Fruit fly (Drosophila melanogaster): ENCODE measurements around the gene CG3588.

CG3588 gene

DNA sequence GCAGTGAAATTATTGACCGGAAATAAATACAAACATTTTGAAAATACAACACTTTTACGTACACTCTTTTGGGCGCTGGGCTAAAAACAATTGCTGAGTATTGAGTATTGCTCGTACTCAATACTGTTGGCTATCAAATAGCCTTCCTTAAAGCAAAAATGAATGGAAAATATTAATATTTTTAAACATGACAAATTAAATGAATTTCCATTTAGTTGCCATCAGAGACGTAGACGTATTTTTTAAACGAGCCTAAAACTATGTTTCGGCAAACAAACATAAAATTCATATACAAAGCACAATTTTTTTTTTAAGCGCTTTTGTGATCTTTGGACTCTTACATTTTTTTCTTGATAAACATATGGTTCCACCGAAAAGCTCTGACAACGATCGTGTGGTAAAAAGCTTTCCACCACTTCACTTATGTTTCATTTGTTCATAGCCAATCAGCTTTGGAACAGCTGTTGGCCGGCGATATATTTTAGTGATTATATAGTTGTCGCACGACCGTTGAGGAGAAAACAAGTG lies 28.0 kb downstream of the CG3588 start, which contains the start of gene CG3603 (continued):
- TF ChIP-seq sna (GFP tag; IDR thresholded peaks at IDR 0.05; ENCODE audit: partially characterized antibody) (no peak), grau (tag; optimal IDR thresholded peaks at IDR 0.05) (peak; percentile 15), pzg (GFP tag; optimal IDR thresholded peaks at IDR 0.05) (peak; percentile 13), fu2 (GFP tag; optimal IDR thresholded peaks at IDR 0.05) (no peak), CG4360 (GFP tag; IDR thresholded peaks at IDR 0.05) (no peak), bbx (GFP tag; IDR thresholded peaks at IDR 0.05; ENCODE audit: partially characterized antibody) (peak; percentile 42; the same call in 1 of the 2 replicates), Sox100B (GFP tag; optimal IDR thresholded peaks at IDR 0.05) (peak; percentile 52), CG8765 (GFP tag; IDR thresholded peaks at IDR 0.05) (no peak), CG4617 (GFP tag; optimal IDR thresholded peaks at IDR 0.05; ENCODE audit: borderline replicate concordance) (no peak), bowl (GFP tag; IDR thresholded peaks at IDR 0.05) (no peak), CG34376 (GFP tag; optimal IDR thresholded peaks at IDR 0.05) (peak; percentile 73), Ets97D (GFP tag; optimal IDR thresholded peaks at IDR 0.05) (peak; percentile 58), CG8478 (optimal IDR thresholded peaks at IDR 0.05) (no peak), ssp (GFP tag; IDR thresholded peaks at IDR 0.05) (no peak), Myb (GFP tag; optimal IDR thresholded peaks at IDR 0.05) (no peak), HHEX (GFP tag; optimal IDR thresholded peaks at IDR 0.05) (peak; percentile 56), CG10274 (GFP tag; optimal IDR thresholded peaks at IDR 0.05) (peak; percentile 3), ara (GFP tag; IDR thresholded peaks at IDR 0.05) (no peak), inv (GFP tag; IDR thresholded peaks at IDR 0.05; ENCODE audit: partially characterized antibody) (no peak), bab2 (GFP tag; optimal IDR thresholded peaks at IDR 0.05) (no peak), CG12299 (tag; optimal IDR thresholded peaks at IDR 0.05) (peak; percentile 11), Kr (GFP tag; optimal IDR thresholded peaks at IDR 0.05) (no peak), BEAF-32 (GFP tag; optimal IDR thresholded peaks at IDR 0.05) (peak; percentile 37), exex (tag; optimal IDR thresholded peaks at IDR 0.05) (peak; percentile 9), dpn (GFP tag; optimal IDR thresholded peaks at IDR 0.05) (no peak), CG13287 (GFP tag; IDR thresholded peaks at IDR 0.05; ENCODE audit: partially characterized antibody) (peak; percentile 47), CG18764 (GFP tag; optimal IDR thresholded peaks at IDR 0.05) (no peak), btn (GFP tag; optimal IDR thresholded peaks at IDR 0.05) (no peak), CG9932 (GFP tag; IDR thresholded peaks at IDR 0.05) (no peak), Fer3 (tag; optimal IDR thresholded peaks at IDR 0.05) (peak; percentile 1), CG12659 (GFP tag; optimal IDR thresholded peaks at IDR 0.05) (peak; percentile 7), lola (GFP tag; optimal IDR thresholded peaks at IDR 0.05) (no peak), Hmr (GFP tag; optimal IDR thresholded peaks at IDR 0.05) (peak; percentile 52), jigr1 (GFP tag; IDR thresholded peaks at IDR 0.05) (no peak), nerfin-1 (tag; optimal IDR thresholded peaks at IDR 0.05) (no peak), Pdp1 (GFP tag; optimal IDR thresholded peaks at IDR 0.05) (peak in 1 of 2 experiments; percentile 71), CG3065 (GFP tag; optimal IDR thresholded peaks at IDR 0.05) (no peak), H2.0 (GFP tag; IDR thresholded peaks at IDR 0.05) (no peak), CG4424 (GFP tag; optimal IDR thresholded peaks at IDR 0.05) (no peak), Opbp (GFP tag; IDR thresholded peaks at IDR 0.05; ENCODE audit: partially characterized antibody) (no peak), lab (GFP tag; optimal IDR thresholded peaks at IDR 0.05) (peak; percentile 37), chm (GFP tag; IDR thresholded peaks at IDR 0.05) (no peak), Dll (GFP tag; IDR thresholded peaks at IDR 0.05; ENCODE audit: partially characterized antibody) (0 out of 4 replicates have a peak, but pooled peaks have one; percentile 16), PHDP (tag; optimal IDR thresholded peaks at IDR 0.05) (no peak), CG1529 (GFP tag; optimal IDR thresholded peaks at IDR 0.05) (no peak), CG5180 (GFP tag; optimal IDR thresholded peaks at IDR 0.05) (peak; percentile 2), MBD-R2 (GFP tag; IDR thresholded peaks at IDR 0.05) (0 out of 2 replicates have a peak, but pooled peaks have one; percentile 6), Scr (GFP tag; IDR thresholded peaks at IDR 0.05; ENCODE audit: partially characterized antibody) (0 out of 2 replicates have a peak, but pooled peaks have one; percentile 15), CG17385 (GFP tag; optimal IDR thresholded peaks at IDR 0.05) (peak; percentile 18)
